Worm (Caenorhabditis elegans) whole organism, L4 larva: ENCODE data around the gene unc-78.

Experiments used
- F26F4.8 ChIP-seq: fragments of 200-800 bp; sonication (Bioruptor generic); conservative IDR thresholded peaks from 2 replicates; pipeline ENCODE4 v1.3.6; 2022; ENCODE audit warnings: missing genetic modification characterization, missing compliant biosample characterization
- F37D6.2 ChIP-seq: sonication (generic microtip); optimal IDR thresholded peaks from 2 replicates; lab custom pipeline; 2016; ENCODE audit warnings: mild to moderate bottlenecking, missing genetic modification characterization, missing compliant biosample characterization
- Y105C5A.15 ChIP-seq: fragments of 200-800 bp; sonication (Bioruptor generic); IDR thresholded peaks from 2 replicates; pipeline ENCODE4 v1.3.6; 2022; ENCODE audit warnings: missing genetic modification characterization, missing compliant biosample characterization
- Y5F2A.4 ChIP-seq: fragments of 200-800 bp; sonication (Bioruptor generic); optimal IDR thresholded peaks from 2 replicates; lab custom pipeline; 2018; ENCODE audit warnings: mild to moderate bottlenecking, missing genetic modification characterization, missing compliant biosample characterization
- ZK337.2 ChIP-seq: fragments of 200-800 bp; sonication (Bioruptor generic); IDR thresholded peaks from 2 replicates; pipeline ENCODE4 v1.3.6; 2022; ENCODE audit warnings: missing genetic modification reagents, missing genetic modification characterization, missing compliant biosample characterization
- aly-2 ChIP-seq: sonication (generic microtip); optimal IDR thresholded peaks from 2 replicates; lab custom pipeline; 2018; ENCODE audit warnings: missing biosample characterization, missing genetic modification characterization
- ama-1 ChIP-seq: fragments of 150-350 bp; optimal IDR thresholded peaks from 2 replicates; lab custom pipeline; 2014; ENCODE audit warnings: inconsistent platforms, mixed read lengths
- attf-4 ChIP-seq: sonication (generic microtip); optimal IDR thresholded peaks from 3 replicates; lab custom pipeline; 2017; ENCODE audit warnings: missing biosample characterization, missing genetic modification characterization
- ceh-20 ChIP-seq: fragments of 200-800 bp; sonication (Bioruptor generic); IDR thresholded peaks from 2 replicates; pipeline ENCODE4 v1.3.6; 2022; ENCODE audit warnings: missing genetic modification reagents, missing genetic modification characterization, missing compliant biosample characterization
- ceh-32 ChIP-seq: sonication (generic microtip); optimal IDR thresholded peaks from 2 replicates; lab custom pipeline; 2016; ENCODE audit warnings: mild to moderate bottlenecking, missing genetic modification characterization, missing compliant biosample characterization; ENCODE audit not compliant: poor library complexity
- ceh-62 ChIP-seq: sonication (generic microtip); optimal IDR thresholded peaks from 2 replicates; lab custom pipeline; 2017; ENCODE audit warnings: missing biosample characterization, missing genetic modification characterization
- ces-1 ChIP-seq: fragments of 150-350 bp; sonication (generic microtip); optimal IDR thresholded peaks from 4 replicates; lab custom pipeline; 2014; ENCODE audit warnings: missing biosample characterization, missing genetic modification reagents, missing genetic modification characterization
- cey-2 ChIP-seq: sonication (generic microtip); optimal IDR thresholded peaks from 3 replicates; lab custom pipeline; 2017; ENCODE audit warnings: missing genetic modification characterization, mild to moderate bottlenecking, missing compliant biosample characterization, antibody characterized with exemption, borderline replicate concordance; ENCODE audit not compliant: insufficient read depth
- ctbp-1 ChIP-seq: fragments of 200-800 bp; sonication (Bioruptor generic); IDR thresholded peaks from 2 replicates; pipeline ENCODE4 v1.3.6; 2022; ENCODE audit warnings: missing genetic modification reagents, missing genetic modification characterization, missing compliant biosample characterization
- daf-12 ChIP-seq: fragments of 150-350 bp; optimal IDR thresholded peaks from 2 replicates; lab custom pipeline; 2014; ENCODE audit warnings: missing biosample characterization, missing genetic modification reagents, missing genetic modification characterization
- daf-8 ChIP-seq: fragments of 200-800 bp; sonication (Bioruptor generic); IDR thresholded peaks from 2 replicates; pipeline ENCODE4 v1.3.6; 2022; ENCODE audit warnings: missing genetic modification characterization, missing compliant biosample characterization
- dmd-8 ChIP-seq: fragments of 200-800 bp; sonication (Bioruptor generic); IDR thresholded peaks from 2 replicates; pipeline ENCODE4 v1.3.6; 2022; ENCODE audit warnings: missing genetic modification characterization, missing compliant biosample characterization
- dmd-9 ChIP-seq: fragments of 200-800 bp; sonication (Bioruptor generic); IDR thresholded peaks from 2 replicates; pipeline ENCODE4 v1.3.6; 2022; ENCODE audit warnings: missing genetic modification reagents, missing genetic modification characterization, missing compliant biosample characterization
- fkh-10 ChIP-seq: fragments of 150-350 bp; optimal IDR thresholded peaks from 2 replicates; lab custom pipeline; 2014; ENCODE audit warnings: missing biosample characterization, missing genetic modification reagents, missing genetic modification characterization
- hlh-11 ChIP-seq: fragments of 200-800 bp; sonication (Bioruptor generic); optimal IDR thresholded peaks from 2 replicates; lab custom pipeline; 2018; ENCODE audit warnings: mild to moderate bottlenecking, missing genetic modification characterization, missing compliant biosample characterization
- jun-1 ChIP-seq: fragments of 150-350 bp; optimal IDR thresholded peaks from 2 replicates; lab custom pipeline; 2014; ENCODE audit warnings: missing biosample characterization, missing genetic modification reagents, missing genetic modification characterization
- lim-7 ChIP-seq: fragments of 200-800 bp; sonication (Bioruptor generic); IDR thresholded peaks from 2 replicates; pipeline ENCODE4 v1.3.6; 2022; ENCODE audit warnings: missing genetic modification characterization, missing compliant biosample characterization
- lin-1 ChIP-seq: fragments of 200-800 bp; sonication (Bioruptor generic); IDR thresholded peaks from 2 replicates; pipeline ENCODE4 v1.3.6; 2022; ENCODE audit warnings: missing genetic modification reagents, missing genetic modification characterization, missing compliant biosample characterization
- lir-3 ChIP-seq: sonication (generic microtip); optimal IDR thresholded peaks from 2 replicates; lab custom pipeline; 2016; ENCODE audit warnings: mild to moderate bottlenecking, missing genetic modification characterization, missing compliant biosample characterization
- madf-5 ChIP-seq, 2 experiments: fragments of 200-800 bp; sonication (Bioruptor generic); IDR thresholded peaks; 2 replicates each; pipeline ENCODE4 v1.3.6; 2022; ENCODE audit warnings: missing compliant biosample characterization in 2 of 2, missing genetic modification characterization in 2 of 2
- mdt-29 ChIP-seq: fragments of 200-800 bp; sonication (Bioruptor generic); IDR thresholded peaks from 2 replicates; pipeline ENCODE4 v1.3.6; 2022; ENCODE audit warnings: missing genetic modification reagents, missing genetic modification characterization, missing compliant biosample characterization
- mes-2 ChIP-seq: sonication (generic microtip); optimal IDR thresholded peaks from 2 replicates; lab custom pipeline; 2016; ENCODE audit warnings: missing genotype, mild to moderate bottlenecking, missing genetic modification characterization, missing compliant biosample characterization; ENCODE audit not compliant: poor library complexity, severe bottlenecking
- mxl-2 ChIP-seq: fragments of 200-800 bp; sonication (Bioruptor generic); conservative IDR thresholded peaks from 2 replicates; pipeline ENCODE4 v1.3.6; 2022; ENCODE audit warnings: missing genetic modification reagents, missing genetic modification characterization, missing compliant biosample characterization
- nhr-10 ChIP-seq: fragments of 150-350 bp; optimal IDR thresholded peaks from 2 replicates; lab custom pipeline; 2014; ENCODE audit warnings: missing biosample characterization, missing genetic modification characterization
- nhr-76 ChIP-seq: fragments of 150-350 bp; optimal IDR thresholded peaks from 2 replicates; lab custom pipeline; 2014; ENCODE audit warnings: missing biosample characterization, missing genetic modification characterization
- php-3 ChIP-seq: fragments of 200-800 bp; sonication (Bioruptor generic); IDR thresholded peaks from 2 replicates; pipeline ENCODE4 v1.3.6; 2022; ENCODE audit warnings: missing genetic modification reagents, missing genetic modification characterization, missing compliant biosample characterization
- pqm-1 ChIP-seq: sonication (generic microtip); optimal IDR thresholded peaks from 2 replicates; lab custom pipeline; 2017; ENCODE audit warnings: missing biosample characterization, missing genetic modification characterization
- rbr-2 ChIP-seq: sonication (generic microtip); optimal IDR thresholded peaks from 2 replicates; lab custom pipeline; 2016; ENCODE audit warnings: missing genotype, missing genetic modification characterization, missing compliant biosample characterization
- saeg-2 ChIP-seq: fragments of 200-800 bp; sonication (Bioruptor generic); IDR thresholded peaks from 2 replicates; pipeline ENCODE4 v1.3.6; 2022; ENCODE audit warnings: missing genetic modification reagents, missing genetic modification characterization, missing compliant biosample characterization
- set-16 ChIP-seq: fragments of 200-800 bp; sonication (Bioruptor generic); IDR thresholded peaks from 2 replicates; pipeline ENCODE4 v1.3.6; 2022; ENCODE audit warnings: missing genetic modification reagents, missing genetic modification characterization, missing compliant biosample characterization
- skn-1 ChIP-seq: fragments of 150-350 bp; optimal IDR thresholded peaks from 2 replicates; lab custom pipeline; 2014; ENCODE audit warnings: missing biosample characterization, missing genetic modification characterization
- snpc-4 ChIP-seq: fragments of 150-350 bp; optimal IDR thresholded peaks from 2 replicates; lab custom pipeline; 2014; ENCODE audit warnings: missing biosample characterization, missing genetic modification characterization
- spr-1 ChIP-seq: sonication (generic microtip); optimal IDR thresholded peaks from 2 replicates; lab custom pipeline; 2016; ENCODE audit warnings: mild to moderate bottlenecking, missing genetic modification characterization, missing compliant biosample characterization
- unc-39 ChIP-seq: sonication (generic microtip); optimal IDR thresholded peaks from 2 replicates; lab custom pipeline; 2017; ENCODE audit warnings: missing biosample characterization, missing genetic modification characterization
- zip-2 ChIP-seq: fragments of 150-350 bp; optimal IDR thresholded peaks from 2 replicates; lab custom pipeline; 2014; ENCODE audit warnings: missing biosample characterization, missing genetic modification characterization

Gene unc-78

DNA sequence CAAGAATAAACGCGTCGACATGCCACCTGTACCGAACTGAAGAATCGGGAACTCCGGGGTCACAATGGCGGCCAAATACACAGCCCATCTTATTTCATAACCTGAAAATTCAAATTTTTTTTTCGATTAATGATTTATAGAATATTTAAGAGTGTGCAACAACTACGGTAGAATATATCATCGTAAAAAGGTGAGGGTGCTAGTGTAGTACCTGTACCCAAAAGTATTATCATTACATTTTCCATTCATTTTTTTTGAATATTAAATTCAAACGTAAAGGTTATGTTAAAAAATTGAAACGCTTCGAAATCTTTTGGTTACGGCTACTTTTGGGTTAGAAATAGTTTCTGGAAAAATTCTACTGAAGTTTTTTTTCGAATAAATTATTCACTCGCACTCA is 18.6 kb upstream of the unc-78 start, which contains the start of gene ZK813.4:
ZK813.4 (minus strand) TSS at position 101 of the 400 bp plus-strand sequence.
- TF ChIP-seq ceh-20 (GFP tag; lab: Robert Waterston, UW) (no peak), zip-2 (tag; lab: Kevin White, UChicago) (no peak), F26F4.8 (GFP tag; lab: Robert Waterston, UW) (no peak), nhr-10 (no peak), daf-8 (GFP tag; lab: Robert Waterston, UW) (no peak), spr-1 (no peak), ces-1 (no peak), ZK337.2 (GFP tag; lab: Robert Waterston, UW) (no peak), rbr-2 (tag; lab: Kevin White, UChicago) (no peak), mxl-2 (GFP tag; lab: Robert Waterston, UW) (no peak), madf-5 (GFP tag; IDR thresholded peaks at IDR 0.05; lab: Robert Waterston, UW) (no peak), lin-1 (GFP tag; lab: Robert Waterston, UW) (no peak)

DNA sequence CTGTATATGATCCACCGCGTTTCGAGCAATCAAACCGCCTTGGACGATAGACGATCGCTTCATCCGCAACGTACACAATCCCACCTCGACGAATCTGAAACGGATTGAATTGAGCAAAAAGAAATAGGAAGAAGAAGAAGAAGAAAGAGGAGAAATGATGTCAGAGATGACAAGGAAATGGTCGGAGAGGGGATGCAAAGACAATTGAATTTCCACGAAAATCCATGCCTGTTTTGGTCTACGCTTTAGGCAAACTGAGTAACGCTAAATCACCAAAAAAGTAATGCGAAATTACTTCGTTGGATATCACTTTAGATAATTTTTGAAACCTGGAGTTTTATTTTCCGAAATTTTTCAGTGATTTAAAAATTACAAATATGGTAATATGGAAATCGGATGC is 17.7 kb upstream of the unc-78 start:
- no peak for TF ChIP-seq skn-1
- TF ChIP-seq lir-3 (tag; lab: Kevin White, UChicago): no peak
- no peak for TF ChIP-seq pqm-1 (tag; lab: Kevin White, UChicago)
- no peak for TF ChIP-seq ama-1
- TF ChIP-seq mes-2 (tag; lab: Kevin White, UChicago): no peak
- TF ChIP-seq aly-2: no peak
- no peak for TF ChIP-seq snpc-4 (tag; lab: Kevin White, UChicago)
- TF ChIP-seq hlh-11 (tag; lab: Kevin White, UChicago): no peak
- no peak for TF ChIP-seq F37D6.2 (tag; lab: Kevin White, UChicago)
- TF ChIP-seq ctbp-1 (GFP tag; lab: Robert Waterston, UW): no peak
- no peak for TF ChIP-seq saeg-2 (GFP tag; lab: Robert Waterston, UW)
- peak; percentile 48 for TF ChIP-seq fkh-10 (GFP tag; lab: Kevin White, UChicago)
- no peak for TF ChIP-seq madf-5 (GFP tag; IDR thresholded peaks at IDR 0.05; lab: Robert Waterston, UW)
- TF ChIP-seq ces-1: peak; percentile 73
- TF ChIP-seq, all 104 proteins: peak for 2

DNA sequence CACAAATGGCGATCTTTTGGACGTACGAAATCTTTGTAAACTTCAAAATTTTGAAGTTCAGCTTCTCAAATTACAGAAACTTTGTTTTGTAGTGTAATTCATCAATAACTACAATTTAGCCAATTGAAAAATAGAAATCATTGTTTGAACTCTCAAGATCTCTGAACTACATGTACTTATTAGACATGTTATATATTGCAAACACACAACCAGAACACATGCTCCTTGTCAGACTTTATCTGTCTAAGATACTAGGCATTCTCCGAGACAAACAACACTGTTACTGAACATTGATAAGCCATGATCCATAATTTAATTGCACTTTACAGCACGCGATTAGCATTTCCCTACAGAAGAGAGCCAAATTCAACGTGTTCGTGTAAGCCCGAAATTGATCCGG is 13.1 kb upstream of the unc-78 start, which contains the start of gene ZK813.6:
ZK813.6 (plus strand) TSS at position 301 of the 400 bp plus-strand sequence.
- no peak for TF ChIP-seq dmd-9 (GFP tag; lab: Robert Waterston, UW)
- TF ChIP-seq mdt-29 (GFP tag; lab: Robert Waterston, UW): no peak
- TF ChIP-seq rbr-2 (tag; lab: Kevin White, UChicago): no peak
- TF ChIP-seq attf-4 (tag; lab: Kevin White, UChicago): no peak
- no peak for TF ChIP-seq dmd-8
- TF ChIP-seq Y105C5A.15: no peak
- TF ChIP-seq mxl-2 (GFP tag; lab: Robert Waterston, UW): no peak
- no peak for TF ChIP-seq lim-7 (GFP tag; lab: Robert Waterston, UW)
- no peak for TF ChIP-seq ceh-62 (tag; lab: Kevin White, UChicago)

DNA sequence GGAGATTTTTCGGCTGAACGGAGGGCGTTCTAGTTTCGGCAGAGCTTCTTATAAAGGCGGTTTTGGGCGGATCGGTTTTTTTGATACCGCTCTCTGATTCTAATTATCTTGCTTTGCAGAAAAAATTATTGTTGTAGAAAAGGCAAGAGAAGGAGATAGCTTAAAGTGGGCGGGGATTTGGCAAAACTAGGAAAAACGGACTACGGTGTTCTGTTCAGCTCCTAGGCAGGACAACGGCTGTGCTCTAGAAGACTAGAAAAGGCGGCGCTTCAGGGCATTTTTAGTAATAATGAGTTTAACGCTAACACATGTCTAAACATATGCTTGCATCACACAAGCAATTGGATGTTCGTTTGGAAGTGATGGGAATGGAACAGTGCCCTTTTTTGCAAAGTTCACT is 7.7 kb upstream of the unc-78 start, which contains the start of gene C04F6.7:
C04F6.7 (minus strand) TSS at position 101 of the 400 bp plus-strand sequence.
- TF ChIP-seq nhr-76 (no peak), madf-5 (GFP tag; IDR thresholded peaks at IDR 0.05; lab: Robert Waterston, UW) (no peak), daf-12 (tag; lab: Kevin White, UChicago) (no peak), Y5F2A.4 (GFP tag; lab: Kevin White, UChicago) (no peak), cey-2 (tag; lab: Kevin White, UChicago) (no peak), pqm-1 (tag; lab: Kevin White, UChicago) (no peak), jun-1 (tag; lab: Kevin White, UChicago) (no peak), ama-1 (no peak), set-16 (GFP tag; lab: Robert Waterston, UW) (no peak), ceh-32 (tag; lab: Kevin White, UChicago) (no peak), php-3 (GFP tag; lab: Robert Waterston, UW) (no peak), unc-39 (tag; lab: Kevin White, UChicago) (no peak), dmd-8 (no peak)
